Fruit fly (Drosophila melanogaster) whole organism, embryonic: ENCODE data around the gene Claspin.

Experiments used
- Abd-B ChIP-seq: fragments of 200-800 bp; sonication (Bioruptor generic); optimal IDR thresholded peaks from 2 replicates; lab custom pipeline; 2018; ENCODE audit warnings: missing biosample characterization, mild to moderate bottlenecking, missing genetic modification characterization, moderate library complexity
- Aef1 ChIP-seq: fragments of 200-800 bp; sonication (Bioruptor generic); IDR thresholded peaks from 3 replicates; pipeline ENCODE4 v1.3.6; 2022; ENCODE audit warnings: missing biosample characterization, missing genetic modification characterization
- Antp ChIP-seq: fragments of 200-800 bp; sonication (Bioruptor generic); optimal IDR thresholded peaks from 3 replicates; lab custom pipeline; 2016; ENCODE audit warnings: missing biosample characterization, missing genetic modification characterization
- B-H2 ChIP-seq: fragments of 200-800 bp; sonication (Bioruptor generic); optimal IDR thresholded peaks from 2 replicates; lab custom pipeline; 2018; ENCODE audit warnings: missing biosample characterization, mild to moderate bottlenecking, missing genetic modification characterization
- CG10209 ChIP-seq: fragments of 200-800 bp; sonication (Bioruptor generic); optimal IDR thresholded peaks from 3 replicates; lab custom pipeline; 2017; ENCODE audit warnings: missing biosample characterization, mild to moderate bottlenecking, missing genetic modification characterization, missing genetic modification reagents
- CG10565 ChIP-seq: fragments of 200-800 bp; sonication (Bioruptor generic); optimal IDR thresholded peaks from 3 replicates; lab custom pipeline; 2016; ENCODE audit warnings: missing biosample characterization, mild to moderate bottlenecking, missing genetic modification characterization
- CG11560 ChIP-seq: fragments of 200-800 bp; sonication (Bioruptor generic); IDR thresholded peaks from 3 replicates; pipeline ENCODE4 v1.3.6; 2022; ENCODE audit warnings: missing biosample characterization, missing genetic modification characterization
- CG17361 ChIP-seq: fragments of 200-800 bp; sonication (Bioruptor generic); IDR thresholded peaks from 3 replicates; pipeline ENCODE4 v1.3.6; 2022; ENCODE audit warnings: missing biosample characterization, missing genetic modification characterization
- CG17568 ChIP-seq: fragments of 200-800 bp; sonication (Bioruptor generic); optimal IDR thresholded peaks from 2 replicates; lab custom pipeline; 2018; ENCODE audit warnings: missing biosample characterization, mild to moderate bottlenecking, missing genetic modification characterization, moderate library complexity
- CG30403 ChIP-seq: fragments of 200-800 bp; sonication (Bioruptor generic); optimal IDR thresholded peaks from 3 replicates; lab custom pipeline; 2016; ENCODE audit warnings: missing biosample characterization, missing genetic modification characterization
- CG31365 ChIP-seq: fragments of 200-800 bp; sonication (Bioruptor generic); optimal IDR thresholded peaks from 2 replicates; lab custom pipeline; 2018; ENCODE audit warnings: missing biosample characterization, mild to moderate bottlenecking, missing genetic modification characterization
- CG3838 ChIP-seq: fragments of 200-800 bp; sonication (Bioruptor generic); optimal IDR thresholded peaks from 3 replicates; lab custom pipeline; 2016; ENCODE audit warnings: missing biosample characterization, missing genetic modification characterization
- CG3847 ChIP-seq: fragments of 200-800 bp; sonication (Bioruptor generic); IDR thresholded peaks from 2 replicates; pipeline ENCODE4 v1.3.6; 2022; ENCODE audit warnings: missing biosample characterization, missing genetic modification characterization
- CG6683 ChIP-seq: fragments of 200-800 bp; sonication (Bioruptor generic); optimal IDR thresholded peaks from 2 replicates; lab custom pipeline; 2017; ENCODE audit warnings: missing biosample characterization, mild to moderate bottlenecking, missing genetic modification characterization, missing genetic modification reagents
- CG7271 ChIP-seq: fragments of 200-800 bp; sonication (Bioruptor generic); optimal IDR thresholded peaks from 2 replicates; lab custom pipeline; 2018; ENCODE audit warnings: missing biosample characterization, mild to moderate bottlenecking, missing genetic modification characterization, moderate library complexity
- CG7745 ChIP-seq: fragments of 200-800 bp; sonication (Bioruptor generic); optimal IDR thresholded peaks from 2 replicates; lab custom pipeline; 2018; ENCODE audit warnings: missing biosample characterization, mild to moderate bottlenecking, missing genetic modification characterization, moderate library complexity
- CG8290 ChIP-seq, 3 experiments: fragments of 200-800 bp; sonication (Bioruptor generic); optimal IDR thresholded peaks; 2 replicates each; lab custom pipeline; 2016 to 2019; ENCODE audit warnings: missing biosample characterization in 3 of 3, missing genetic modification characterization in 3 of 3, mild to moderate bottlenecking in 2 of 3, moderate library complexity in 1 of 3
- CG8388 ChIP-seq: fragments of 200-800 bp; sonication (Bioruptor generic); optimal IDR thresholded peaks from 2 replicates; lab custom pipeline; 2019; ENCODE audit warnings: missing biosample characterization, mild to moderate bottlenecking, missing genetic modification characterization, moderate library complexity
- CG9609 ChIP-seq: fragments of 200-800 bp; sonication (Bioruptor generic); optimal IDR thresholded peaks from 3 replicates; lab custom pipeline; 2016; ENCODE audit warnings: missing biosample characterization, missing genetic modification characterization
- Drgx ChIP-seq: fragments of 200-800 bp; sonication (Bioruptor generic); IDR thresholded peaks from 2 replicates; pipeline ENCODE4 v1.3.6; 2022; ENCODE audit warnings: missing biosample characterization, missing genetic modification characterization
- E2f1 ChIP-seq: fragments of 200-800 bp; sonication (Bioruptor generic); IDR thresholded peaks from 2 replicates; pipeline ENCODE4 v1.3.6; 2022; ENCODE audit warnings: missing biosample characterization, missing genetic modification characterization
- ERR ChIP-seq: fragments of 200-800 bp; sonication (Bioruptor generic); optimal IDR thresholded peaks from 2 replicates; lab custom pipeline; 2016; ENCODE audit warnings: missing biosample characterization, missing genetic modification characterization
- Fer2 ChIP-seq: fragments of 200-800 bp; sonication (Bioruptor generic); optimal IDR thresholded peaks from 2 replicates; lab custom pipeline; 2018; ENCODE audit warnings: missing biosample characterization, mild to moderate bottlenecking, missing genetic modification characterization, moderate library complexity
- H15 ChIP-seq: fragments of 200-800 bp; sonication (Bioruptor generic); IDR thresholded peaks from 3 replicates; pipeline ENCODE4 v1.3.6; 2022; ENCODE audit warnings: missing biosample characterization, missing genetic modification characterization
- HLHmδ ChIP-seq: fragments of 200-800 bp; sonication (Bioruptor generic); optimal IDR thresholded peaks from 2 replicates; lab custom pipeline; 2018; ENCODE audit warnings: missing biosample characterization, mild to moderate bottlenecking, missing genetic modification characterization, moderate library complexity
- Hsf ChIP-seq: fragments of 200-800 bp; sonication (Bioruptor generic); optimal IDR thresholded peaks from 3 replicates; lab custom pipeline; 2016; ENCODE audit warnings: missing biosample characterization, missing genetic modification characterization
- Med ChIP-seq: fragments of 200-800 bp; sonication (Bioruptor generic); peaks from one replicate; lab custom pipeline; 2016; ENCODE audit warnings: missing biosample characterization, missing genetic modification characterization, mild to moderate bottlenecking, inconsistent platforms, moderate library complexity
- Optix ChIP-seq: fragments of 200-800 bp; sonication (Bioruptor generic); IDR thresholded peaks from 3 replicates; pipeline ENCODE4 v1.3.6; 2022; ENCODE audit warnings: missing biosample characterization, missing genetic modification characterization
- Rx ChIP-seq: fragments of 200-800 bp; sonication (Bioruptor generic); IDR thresholded peaks from 2 replicates; pipeline ENCODE4 v1.3.6; 2022; ENCODE audit warnings: missing biosample characterization, missing genetic modification characterization
- Sry-β ChIP-seq: fragments of 200-800 bp; sonication (Bioruptor generic); optimal IDR thresholded peaks from 2 replicates; lab custom pipeline; 2018; ENCODE audit warnings: missing biosample characterization, mild to moderate bottlenecking, missing genetic modification characterization, moderate library complexity
- Stat92E ChIP-seq, 3 experiments: fragments of >200 bp in 2 of 3; fragments of 200-800 bp in 1 of 3; sonication (Bioruptor generic) in 1 of 3; optimal IDR thresholded peaks; 2 replicates each; lab custom pipeline; 2017 to 2019; ENCODE audit warnings: missing biosample characterization in 3 of 3, missing genetic modification characterization in 3 of 3, mild to moderate bottlenecking in 1 of 3, moderate library complexity in 1 of 3
- abd-A ChIP-seq: fragments of 200-800 bp; sonication (Bioruptor generic); optimal IDR thresholded peaks from 3 replicates; lab custom pipeline; 2019; ENCODE audit warnings: missing biosample characterization, mild to moderate bottlenecking, missing genetic modification characterization, moderate library complexity
- ash1 ChIP-seq: fragments of 200-800 bp; sonication (Bioruptor generic); optimal IDR thresholded peaks from 2 replicates; lab custom pipeline; 2018; ENCODE audit warnings: missing biosample characterization, mild to moderate bottlenecking, missing genetic modification characterization
- ato ChIP-seq: fragments of 200-800 bp; sonication (Bioruptor generic); IDR thresholded peaks from 2 replicates; pipeline ENCODE4 v1.3.6; 2022; ENCODE audit warnings: missing biosample characterization, missing genetic modification characterization; ENCODE audit not compliant: partially characterized antibody
- gcm2 ChIP-seq: fragments of 200-800 bp; sonication (Bioruptor generic); optimal IDR thresholded peaks from 2 replicates; lab custom pipeline; 2016; ENCODE audit warnings: missing biosample characterization, missing genetic modification characterization
- h ChIP-seq: fragments of >200 bp; optimal IDR thresholded peaks from 2 replicates; lab custom pipeline; 2017
- hkb ChIP-seq, 2 experiments: fragments of 200-800 bp in 1 of 2; fragments of >200 bp in 1 of 2; sonication (Bioruptor generic) in 1 of 2; IDR thresholded peaks in 1 of 2; optimal IDR thresholded peaks in 1 of 2; 2 replicates each; pipeline versions ENCODE4 v1.3.6 to Lab custom; 2017 to 2022; ENCODE audit warnings: missing biosample characterization in 1 of 2, missing genetic modification characterization in 1 of 2
- klu ChIP-seq: fragments of 200-800 bp; sonication (Bioruptor generic); IDR thresholded peaks from 2 replicates; pipeline ENCODE4 v1.3.6; 2022; ENCODE audit warnings: missing biosample characterization, missing genetic modification characterization
- lmd ChIP-seq: fragments of 200-800 bp; sonication (Bioruptor generic); IDR thresholded peaks from 2 replicates; pipeline ENCODE4 v1.3.6; 2022; ENCODE audit warnings: missing biosample characterization, missing genetic modification characterization
- lov ChIP-seq, 2 experiments: fragments of 200-800 bp in 1 of 2; fragments of >200 bp in 1 of 2; sonication (Bioruptor generic) in 1 of 2; IDR thresholded peaks in 1 of 2; optimal IDR thresholded peaks in 1 of 2; 2 replicates in 1 of 2; 3 replicates in 1 of 2; pipeline versions ENCODE4 v1.3.6 to Lab custom; 2017 to 2022; ENCODE audit warnings: missing biosample characterization in 1 of 2, missing genetic modification characterization in 1 of 2
- nerfin-1 ChIP-seq: fragments of 200-800 bp; sonication (Bioruptor generic); optimal IDR thresholded peaks from 3 replicates; lab custom pipeline; 2019; ENCODE audit warnings: missing biosample characterization, mild to moderate bottlenecking, missing genetic modification characterization, moderate library complexity
- prd ChIP-seq, 3 experiments: fragments of >200 bp in 2 of 3; fragments of 200-800 bp in 1 of 3; sonication (Bioruptor generic) in 1 of 3; optimal IDR thresholded peaks in 2 of 3; IDR thresholded peaks in 1 of 3; 2 replicates in 2 of 3; 3 replicates in 1 of 3; pipeline versions ENCODE4 v1.3.6 to Lab custom; 2017 to 2022; ENCODE audit warnings: missing biosample characterization in 1 of 3, missing genetic modification characterization in 1 of 3
- psq ChIP-seq: fragments of 200-800 bp; sonication (Bioruptor generic); optimal IDR thresholded peaks from 2 replicates; lab custom pipeline; 2017; ENCODE audit warnings: missing biosample characterization, missing genetic modification characterization
- ranshi ChIP-seq: fragments of 200-800 bp; sonication (Bioruptor generic); IDR thresholded peaks from 2 replicates; pipeline ENCODE4 v1.3.6; 2022; ENCODE audit warnings: missing biosample characterization, missing genetic modification characterization
- rib ChIP-seq: fragments of 200-800 bp; sonication (Bioruptor generic); IDR thresholded peaks from 2 replicates; pipeline ENCODE4 v1.3.6; 2022; ENCODE audit warnings: missing biosample characterization, missing genetic modification characterization
- schlank ChIP-seq: fragments of 200-800 bp; sonication (Bioruptor generic); optimal IDR thresholded peaks from 2 replicates; lab custom pipeline; 2018; ENCODE audit warnings: missing biosample characterization, mild to moderate bottlenecking, missing genetic modification characterization
- tgo ChIP-seq: fragments of 200-800 bp; sonication (Bioruptor generic); IDR thresholded peaks from 3 replicates; pipeline ENCODE4 v1.3.6; 2022; ENCODE audit warnings: missing biosample characterization, missing genetic modification characterization
- tup ChIP-seq: fragments of 200-800 bp; sonication (Bioruptor generic); optimal IDR thresholded peaks from 2 replicates; lab custom pipeline; 2016; ENCODE audit warnings: missing biosample characterization, mild to moderate bottlenecking, missing genetic modification characterization, moderate library complexity
- vfl ChIP-seq: fragments of 200-800 bp; sonication (Bioruptor generic); optimal IDR thresholded peaks from 2 replicates; lab custom pipeline; 2016; ENCODE audit warnings: missing biosample characterization, missing genetic modification characterization

Claspin gene

DNA sequence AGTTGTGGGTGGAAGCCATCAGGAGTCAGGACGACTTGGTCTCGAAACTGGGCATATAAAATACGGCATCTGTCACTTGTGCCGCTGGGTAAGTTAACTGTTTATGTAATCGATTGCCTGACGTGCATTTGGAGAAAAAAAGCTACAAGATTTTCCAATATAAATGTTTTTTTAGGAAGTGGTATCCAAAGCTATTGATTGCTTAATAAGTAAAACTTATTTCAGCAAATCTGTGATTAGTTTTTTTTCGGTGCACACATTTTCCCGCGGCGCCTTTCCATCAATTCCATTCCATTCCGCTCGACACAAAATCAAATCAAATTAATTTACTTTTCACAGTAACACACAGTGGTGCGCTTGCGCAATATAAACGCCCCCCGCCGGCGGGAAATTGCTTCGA, 26.2 kb downstream of the Claspin start (continued):
- no peak for TF ChIP-seq CG8290 (GFP tag; optimal IDR thresholded peaks at IDR 0.05; lab: Kevin White, UChicago)
- no peak for TF ChIP-seq CG8290 (tag; optimal IDR thresholded peaks at IDR 0.05; lab: Kevin White, UChicago)
- TF ChIP-seq ato (GFP tag; lab: Robert Waterston, UW) = no peak
- no peak for TF ChIP-seq schlank
- 0 out of 3 replicates have a peak, but pooled peaks have one; percentile 39 for TF ChIP-seq H15 (GFP tag; lab: Robert Waterston, UW)
- TF ChIP-seq HLHmδ (GFP tag; lab: Kevin White, UChicago) = no peak
- no peak for TF ChIP-seq psq (GFP tag; lab: Kevin White, UChicago)
- TF ChIP-seq Stat92E (GFP tag; optimal IDR thresholded peaks at IDR 0.05; lab: Kevin White, UChicago) = no peak
- TF ChIP-seq CG8388 (GFP tag; lab: Kevin White, UChicago) = no peak
- TF ChIP-seq CG11560 = no peak
- no peak for TF ChIP-seq CG31365 (tag; lab: Kevin White, UChicago)
- no peak for TF ChIP-seq tgo (GFP tag; lab: Robert Waterston, UW)
- no peak for TF ChIP-seq Hsf (GFP tag; lab: Kevin White, UChicago)
- no peak for TF ChIP-seq CG30403 (GFP tag; lab: Kevin White, UChicago)
- no peak for TF ChIP-seq hkb (optimal IDR thresholded peaks at IDR 0.05; lab: Kevin White, UChicago)
- TF ChIP-seq hkb (GFP tag; IDR thresholded peaks at IDR 0.05; lab: Robert Waterston, UW) = peak; percentile 51; the same call in 1 of the 2 replicates
- TF ChIP-seq CG3847 (GFP tag; lab: Robert Waterston, UW) = no peak
- TF ChIP-seq nerfin-1 (tag; lab: Kevin White, UChicago) = no peak
- peak; percentile 14 for TF ChIP-seq Med (GFP tag; lab: Kevin White, UChicago)
- no peak for TF ChIP-seq B-H2
- TF ChIP-seq h = no peak
- no peak for TF ChIP-seq Antp (GFP tag; lab: Kevin White, UChicago)
- no peak for TF ChIP-seq lov (optimal IDR thresholded peaks at IDR 0.05; lab: Kevin White, UChicago)
- no peak for TF ChIP-seq lov (GFP tag; IDR thresholded peaks at IDR 0.05; lab: Robert Waterston, UW)
- TF ChIP-seq CG7745 = no peak
- TF ChIP-seq ERR = no peak
- no peak for TF ChIP-seq CG10565 (GFP tag; lab: Kevin White, UChicago)
- peak; percentile 25; the same call in 1 of the 2 replicates for TF ChIP-seq lmd (GFP tag; lab: Robert Waterston, UW)
- TF ChIP-seq E2f1 (GFP tag; lab: Robert Waterston, UW) = no peak
- TF ChIP-seq CG17568 (GFP tag; lab: Kevin White, UChicago) = no peak
- TF ChIP-seq Aef1 (GFP tag; lab: Robert Waterston, UW) = 0 out of 3 replicates have a peak, but pooled peaks have one; percentile 12
- TF ChIP-seq CG7271 (tag; lab: Kevin White, UChicago) = no peak
- TF ChIP-seq CG3838 (GFP tag; lab: Kevin White, UChicago) = no peak
- TF ChIP-seq Rx (GFP tag; lab: Robert Waterston, UW) = no peak
- no peak for TF ChIP-seq rib
- TF ChIP-seq Abd-B (GFP tag; lab: Kevin White, UChicago) = no peak
- TF ChIP-seq tup (GFP tag; lab: Kevin White, UChicago) = no peak
- TF ChIP-seq Sry-β (GFP tag; lab: Kevin White, UChicago) = no peak
- no peak for TF ChIP-seq prd (optimal IDR thresholded peaks at IDR 0.05; lab: Kevin White, UChicago)
- TF ChIP-seq prd (GFP tag; IDR thresholded peaks at IDR 0.05; lab: Robert Waterston, UW) = peak; percentile 64; the same call in 2 of the 3 replicates
- TF ChIP-seq CG10209 (GFP tag; lab: Kevin White, UChicago) = no peak
- no peak for TF ChIP-seq Fer2 (tag; lab: Kevin White, UChicago)
- TF ChIP-seq Optix (GFP tag; lab: Robert Waterston, UW) = no peak
- no peak for TF ChIP-seq abd-A (tag; lab: Kevin White, UChicago)
- no peak for TF ChIP-seq ash1 (GFP tag; lab: Kevin White, UChicago)
- TF ChIP-seq CG17361 (GFP tag; lab: Robert Waterston, UW) = 0 out of 3 replicates have a peak, but pooled peaks have one; percentile 9
- no peak for TF ChIP-seq klu (GFP tag; lab: Robert Waterston, UW)
- no peak for TF ChIP-seq vfl (GFP tag; lab: Kevin White, UChicago)
- no peak for TF ChIP-seq CG6683 (GFP tag; lab: Kevin White, UChicago)
- TF ChIP-seq CG9609 (GFP tag; lab: Kevin White, UChicago) = no peak
- no peak for TF ChIP-seq ranshi
- TF ChIP-seq gcm2 (GFP tag; lab: Kevin White, UChicago) = no peak
- TF ChIP-seq Drgx (GFP tag; lab: Robert Waterston, UW) = peak; percentile 59
